Fruit fly (Drosophila melanogaster): ENCODE data around the gene CG7720.
A peak's percentile ranks its signal among the peaks of the same experiment; 100 is the strongest.

CG7720 gene

dm6 chr3R:18795000-18795810, at the start of gene CG7720:
TSS of gene CG7720 (minus strand) at chr3R:18795169.
- TF ChIP-seq CG2678 (tag; optimal IDR thresholded peaks at IDR 0.05), result peak; percentile 58
- TF ChIP-seq onecut (GFP tag; IDR thresholded peaks at IDR 0.05), result peak; percentile 36; the same call in 1 of the 2 replicates
- TF ChIP-seq lab (GFP tag; optimal IDR thresholded peaks at IDR 0.05), result peak; percentile 11
- TF ChIP-seq D (optimal IDR thresholded peaks at IDR 0.05), result no peak
- TF ChIP-seq D (GFP tag; optimal IDR thresholded peaks at IDR 0.05), result peak; percentile 11
- peak; percentile 46 for TF ChIP-seq CG10209 (GFP tag; optimal IDR thresholded peaks at IDR 0.05)
- TF ChIP-seq Poxn (GFP tag; IDR thresholded peaks at IDR 0.05), result no peak
- TF ChIP-seq h (optimal IDR thresholded peaks at IDR 0.05), result no peak
- TF ChIP-seq CG1602 (GFP tag; optimal IDR thresholded peaks at IDR 0.05), result peak; percentile 60
- TF ChIP-seq row (GFP tag; IDR thresholded peaks at IDR 0.05), result peak; percentile 73
- no peak for TF ChIP-seq Bdp1 (GFP tag; optimal IDR thresholded peaks at IDR 0.05)
- TF ChIP-seq Myb (GFP tag; optimal IDR thresholded peaks at IDR 0.05), result no peak
- peak; percentile 6 for TF ChIP-seq CG15514 (GFP tag; optimal IDR thresholded peaks at IDR 0.05)
- no peak for TF ChIP-seq gcm (GFP tag; optimal IDR thresholded peaks at IDR 0.05)
- peak; percentile 15 for TF ChIP-seq CG10267 (tag; optimal IDR thresholded peaks at IDR 0.05)
- peak in 1 of 2 experiments; percentile 1 for TF ChIP-seq crp (GFP tag; optimal IDR thresholded peaks at IDR 0.05)
- peak; percentile 36 for TF ChIP-seq nmo (GFP tag; optimal IDR thresholded peaks at IDR 0.05)
- TF ChIP-seq E2f1 (GFP tag; IDR thresholded peaks at IDR 0.05), result 0 out of 2 replicates have a peak, but pooled peaks have one; percentile 14
- peak; percentile 57 for TF ChIP-seq grau (tag; optimal IDR thresholded peaks at IDR 0.05)
- peak; percentile 65 for TF ChIP-seq CG17361 (GFP tag; IDR thresholded peaks at IDR 0.05)
- TF ChIP-seq CG13296 (GFP tag; optimal IDR thresholded peaks at IDR 0.05), result no peak
- TF ChIP-seq CG5245 (GFP tag; optimal IDR thresholded peaks at IDR 0.05), result peak; percentile 12
- TF ChIP-seq stc (GFP tag; IDR thresholded peaks at IDR 0.05), result no peak
- TF ChIP-seq tin (GFP tag; optimal IDR thresholded peaks at IDR 0.05), result peak; percentile 38
- peak; percentile 9 for TF ChIP-seq CG17385 (GFP tag; optimal IDR thresholded peaks at IDR 0.05)
- TF ChIP-seq Meics (GFP tag; optimal IDR thresholded peaks at IDR 0.05), result peak; percentile 55
- TF ChIP-seq ranshi (GFP tag; IDR thresholded peaks at IDR 0.05), result 0 out of 2 replicates have a peak, but pooled peaks have one; percentile 9
- no peak for TF ChIP-seq CG6765 (GFP tag; optimal IDR thresholded peaks at IDR 0.05)
- TF ChIP-seq bsh (GFP tag; optimal IDR thresholded peaks at IDR 0.05), result peak; percentile 39 to 40
- TF ChIP-seq Xbp1 (GFP tag; optimal IDR thresholded peaks at IDR 0.05), result peak; percentile 69
- no peak for TF ChIP-seq Eip74EF (GFP tag; optimal IDR thresholded peaks at IDR 0.05)
- TF ChIP-seq CG34422 (GFP tag; IDR thresholded peaks at IDR 0.05), result 0 out of 3 replicates have a peak, but pooled peaks have one; percentile 20
- TF ChIP-seq az2 (GFP tag; optimal IDR thresholded peaks at IDR 0.05), result peak; percentile 43
- no peak for TF ChIP-seq CG1024 (GFP tag; IDR thresholded peaks at IDR 0.05)
- peak; percentile 56 for TF ChIP-seq CG10147 (GFP tag; optimal IDR thresholded peaks at IDR 0.05)
- no peak for TF ChIP-seq Abd-B (GFP tag; optimal IDR thresholded peaks at IDR 0.05)
- peak; percentile 36 for TF ChIP-seq D19A (tag; optimal IDR thresholded peaks at IDR 0.05)
- peak; percentile 5 for TF ChIP-seq Mad (GFP tag; optimal IDR thresholded peaks at IDR 0.05)
- TF ChIP-seq sim (GFP tag; IDR thresholded peaks at IDR 0.05), result no peak
- peak; percentile 54 for TF ChIP-seq CG12391 (tag; optimal IDR thresholded peaks at IDR 0.05)
- 0 out of 3 replicates have a peak, but pooled peaks have one; percentile 22 for TF ChIP-seq Aef1 (GFP tag; IDR thresholded peaks at IDR 0.05)
- peak; percentile 11 for TF ChIP-seq unpg (GFP tag; optimal IDR thresholded peaks at IDR 0.05)
- no peak for TF ChIP-seq prd (optimal IDR thresholded peaks at IDR 0.05)
- peak; percentile 24; the same call in 1 of the 3 replicates for TF ChIP-seq prd (GFP tag; IDR thresholded peaks at IDR 0.05)
- TF ChIP-seq Ets65A (GFP tag), result peak; percentile 50
- peak; percentile 6 for TF ChIP-seq CG6654 (GFP tag; optimal IDR thresholded peaks at IDR 0.05)
- TF ChIP-seq Sox100B (GFP tag; optimal IDR thresholded peaks at IDR 0.05), result peak; percentile 67
- TF ChIP-seq Nf-YC (tag; optimal IDR thresholded peaks at IDR 0.05), result peak; percentile 0
- no peak for TF ChIP-seq B-H2 (GFP tag; optimal IDR thresholded peaks at IDR 0.05)

Data from whole organism, embryonic.